Worm (Caenorhabditis elegans) whole organism, late embryonic: ENCODE data around the gene F12A10.9.

Experiments used
- C38D4.7 ChIP-seq: fragments of 200-800 bp; sonication (Bioruptor generic); optimal IDR thresholded peaks from 2 replicates; lab custom pipeline; 2018; ENCODE audit warnings: mild to moderate bottlenecking, missing genetic modification characterization, moderate library complexity, missing compliant biosample characterization
- F13H6.1 ChIP-seq: sonication (generic microtip); optimal IDR thresholded peaks from 2 replicates; lab custom pipeline; 2016; ENCODE audit warnings: missing genetic modification characterization, missing compliant biosample characterization
- K02D7.2 ChIP-seq: sonication (generic microtip); optimal IDR thresholded peaks from 2 replicates; lab custom pipeline; 2017; ENCODE audit warnings: mild to moderate bottlenecking, missing genetic modification characterization, missing compliant biosample characterization
- K09A11.1 ChIP-seq: sonication (generic microtip); optimal IDR thresholded peaks from 2 replicates; lab custom pipeline; 2017; ENCODE audit warnings: antibody characterized with exemption, mild to moderate bottlenecking, missing genetic modification characterization, missing compliant biosample characterization; ENCODE audit not compliant: insufficient read depth
- Y22D7AL.16 ChIP-seq: sonication (generic microtip); optimal IDR thresholded peaks from 2 replicates; lab custom pipeline; 2016; ENCODE audit warnings: missing genetic modification characterization, missing compliant biosample characterization
- ahr-1 ChIP-seq: sonication (generic microtip); optimal IDR thresholded peaks from 2 replicates; lab custom pipeline; 2016; ENCODE audit warnings: missing genetic modification characterization, missing compliant biosample characterization
- ceh-14 ChIP-seq: sonication (generic microtip); optimal IDR thresholded peaks from 2 replicates; lab custom pipeline; 2016; ENCODE audit warnings: missing genotype, missing genetic modification characterization, missing compliant biosample characterization
- ceh-18 ChIP-seq: sonication (generic microtip); optimal IDR thresholded peaks from 2 replicates; lab custom pipeline; 2016; ENCODE audit warnings: missing genetic modification characterization, missing compliant biosample characterization
- ceh-19 ChIP-seq: fragments of 200-800 bp; sonication (Bioruptor generic); optimal IDR thresholded peaks from 2 replicates; lab custom pipeline; 2018; ENCODE audit warnings: mild to moderate bottlenecking, missing genetic modification characterization, missing compliant biosample characterization
- ceh-2 ChIP-seq: sonication (generic microtip); optimal IDR thresholded peaks from 2 replicates; lab custom pipeline; 2016; ENCODE audit warnings: missing genotype, missing genetic modification characterization, missing compliant biosample characterization
- ceh-22 ChIP-seq: sonication (generic microtip); optimal IDR thresholded peaks from 2 replicates; lab custom pipeline; 2017; ENCODE audit warnings: missing biosample characterization, missing genetic modification characterization
- ceh-24 ChIP-seq: sonication (generic microtip); optimal IDR thresholded peaks from 2 replicates; lab custom pipeline; 2016; ENCODE audit warnings: mild to moderate bottlenecking, missing genetic modification characterization, missing compliant biosample characterization
- ceh-30 ChIP-seq: fragments of 150-350 bp; optimal IDR thresholded peaks from 2 replicates; lab custom pipeline; 2014; ENCODE audit warnings: missing biosample characterization, missing genetic modification characterization
- ceh-31 ChIP-seq: sonication (generic microtip); optimal IDR thresholded peaks from 2 replicates; lab custom pipeline; 2016; ENCODE audit warnings: missing genetic modification characterization, missing compliant biosample characterization
- ceh-6 ChIP-seq: fragments of 200-800 bp; sonication (Bioruptor generic); optimal IDR thresholded peaks from 2 replicates; lab custom pipeline; 2018; ENCODE audit warnings: mild to moderate bottlenecking, missing genetic modification characterization, missing compliant biosample characterization
- dmd-4 ChIP-seq: sonication (generic microtip); optimal IDR thresholded peaks from 2 replicates; lab custom pipeline; 2016; ENCODE audit warnings: borderline replicate concordance, missing genetic modification characterization, missing compliant biosample characterization
- elt-2 ChIP-seq: sonication (generic microtip); optimal IDR thresholded peaks from 2 replicates; lab custom pipeline; 2016; ENCODE audit warnings: missing genetic modification reagents, missing genetic modification characterization, missing compliant biosample characterization
- fkh-6 ChIP-seq: sonication (generic microtip); optimal IDR thresholded peaks from 2 replicates; lab custom pipeline; 2016; ENCODE audit warnings: missing genetic modification characterization, missing compliant biosample characterization
- gmeb-2 ChIP-seq: sonication (generic microtip); optimal IDR thresholded peaks from 2 replicates; lab custom pipeline; 2016; ENCODE audit warnings: missing genetic modification characterization, inconsistent platforms, missing compliant biosample characterization
- hlh-15 ChIP-seq: sonication (generic microtip); optimal IDR thresholded peaks from 2 replicates; lab custom pipeline; 2016; ENCODE audit warnings: missing genetic modification characterization, missing compliant biosample characterization
- hlh-30 ChIP-seq: sonication (generic microtip); optimal IDR thresholded peaks from 2 replicates; lab custom pipeline; 2017; ENCODE audit warnings: antibody characterized with exemption, missing genetic modification characterization, missing compliant biosample characterization; ENCODE audit not compliant: insufficient read depth
- hlh-6 ChIP-seq: sonication (generic microtip); optimal IDR thresholded peaks from 2 replicates; lab custom pipeline; 2016; ENCODE audit warnings: missing genotype, missing genetic modification characterization, missing compliant biosample characterization
- lim-6 ChIP-seq: sonication (generic microtip); optimal IDR thresholded peaks from 2 replicates; lab custom pipeline; 2016; ENCODE audit warnings: missing genetic modification characterization, missing compliant biosample characterization
- npax-4 ChIP-seq: sonication (generic microtip); optimal IDR thresholded peaks from 2 replicates; lab custom pipeline; 2016; ENCODE audit warnings: missing genetic modification characterization, missing compliant biosample characterization
- pag-3 ChIP-seq: sonication (generic microtip); optimal IDR thresholded peaks from 2 replicates; lab custom pipeline; 2016; ENCODE audit warnings: missing compliant biosample characterization, missing genetic modification characterization, borderline replicate concordance
- pat-9 ChIP-seq: fragments of 200-800 bp; sonication (Bioruptor generic); optimal IDR thresholded peaks from 2 replicates; lab custom pipeline; 2018; ENCODE audit warnings: mild to moderate bottlenecking, missing genetic modification characterization, moderate library complexity, missing compliant biosample characterization
- pax-1 ChIP-seq: fragments of 150-350 bp; optimal IDR thresholded peaks from 2 replicates; lab custom pipeline; 2014; ENCODE audit warnings: missing biosample characterization, missing genetic modification characterization
- pha-2 ChIP-seq: sonication (generic microtip); optimal IDR thresholded peaks from 2 replicates; lab custom pipeline; 2017; ENCODE audit warnings: mild to moderate bottlenecking, missing genetic modification characterization, missing compliant biosample characterization
- pha-4 ChIP-seq: fragments of 150-350 bp; optimal IDR thresholded peaks from 2 replicates; lab custom pipeline; 2018; ENCODE audit warnings: missing biosample characterization, missing genetic modification reagents, missing genetic modification characterization
- pqm-1 ChIP-seq: sonication (generic microtip); optimal IDR thresholded peaks from 2 replicates; lab custom pipeline; 2016; ENCODE audit warnings: missing genetic modification characterization, missing compliant biosample characterization
- rnt-1 ChIP-seq: sonication (generic microtip); optimal IDR thresholded peaks from 2 replicates; lab custom pipeline; 2016; ENCODE audit warnings: missing genetic modification characterization, missing compliant biosample characterization
- tbx-2 ChIP-seq: sonication (generic microtip); optimal IDR thresholded peaks from 2 replicates; lab custom pipeline; 2016; ENCODE audit warnings: missing genetic modification characterization, missing compliant biosample characterization
- ttx-3 ChIP-seq: sonication (generic microtip); optimal IDR thresholded peaks from 2 replicates; lab custom pipeline; 2016; ENCODE audit warnings: missing genetic modification reagents, missing genetic modification characterization, missing compliant biosample characterization
- unc-3 ChIP-seq, 2 experiments: fragments of 200-800 bp in 1 of 2; sonication (Bioruptor generic) in 1 of 2; sonication (generic microtip) in 1 of 2; conservative IDR thresholded peaks in 1 of 2; optimal IDR thresholded peaks in 1 of 2; 2 replicates each; pipeline versions ENCODE4 v1.3.6 to Lab custom; 2016 to 2022; ENCODE audit warnings: missing compliant biosample characterization in 2 of 2, missing genetic modification characterization in 2 of 2, missing genetic modification reagents in 1 of 2
- unc-42 ChIP-seq: sonication (generic microtip); optimal IDR thresholded peaks from 2 replicates; lab custom pipeline; 2016; ENCODE audit warnings: missing genotype, missing genetic modification characterization, missing compliant biosample characterization
- unc-55 ChIP-seq: sonication (generic microtip); optimal IDR thresholded peaks from 2 replicates; lab custom pipeline; 2017; ENCODE audit warnings: missing biosample characterization, missing genetic modification reagents, missing genetic modification characterization
- unc-86 ChIP-seq: sonication (generic microtip); optimal IDR thresholded peaks from 2 replicates; lab custom pipeline; 2016; ENCODE audit warnings: missing genetic modification characterization, missing compliant biosample characterization
- ztf-16 ChIP-seq: sonication (generic microtip); optimal IDR thresholded peaks from 2 replicates; lab custom pipeline; 2017; ENCODE audit warnings: missing genetic modification characterization, missing compliant biosample characterization

The F12A10.9 gene

DNA sequence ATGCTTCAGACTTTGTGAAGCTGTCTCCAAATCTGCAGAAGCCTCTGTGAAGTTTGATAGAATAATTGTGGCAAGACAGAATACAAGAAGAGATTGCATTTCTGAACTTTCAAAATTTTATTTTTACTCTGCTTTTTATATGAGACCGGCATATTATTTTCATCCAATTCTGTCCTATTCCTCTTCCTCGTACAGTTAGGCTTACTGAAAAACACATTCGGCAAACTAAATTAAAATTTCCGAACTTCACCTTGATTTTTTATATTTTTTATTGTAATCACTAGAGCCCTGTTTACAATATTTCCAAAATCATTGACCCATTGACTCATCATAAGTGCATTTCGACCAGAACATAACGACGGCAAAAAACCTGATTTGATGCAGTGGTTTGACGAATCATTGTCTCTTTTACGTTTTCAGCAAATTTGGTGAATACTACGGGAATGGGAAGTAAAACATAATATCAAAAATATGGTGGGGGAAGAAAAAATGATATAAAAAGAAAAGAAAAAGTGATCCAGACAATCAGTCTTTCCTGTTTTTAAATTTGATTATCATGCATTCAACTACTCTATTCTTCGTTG is at the start of gene F12A10.9, which contains the start of gene suex-1:
Gene F12A10.9 (plus strand): TSS at position 534 of the 584 bp plus-strand sequence.
Gene suex-1 (minus strand): TSS at position 101 of the 584 bp plus-strand sequence.
- TF ChIP-seq elt-2 (tag; lab: Kevin White, UChicago) (no peak), Y22D7AL.16 (no peak), ceh-6 (GFP tag; lab: Kevin White, UChicago) (no peak), K09A11.1 (tag; lab: Kevin White, UChicago) (no peak), pax-1 (tag; lab: Kevin White, UChicago) (no peak), pat-9 (tag; lab: Kevin White, UChicago) (no peak), hlh-30 (tag; lab: Kevin White, UChicago) (no peak)

DNA sequence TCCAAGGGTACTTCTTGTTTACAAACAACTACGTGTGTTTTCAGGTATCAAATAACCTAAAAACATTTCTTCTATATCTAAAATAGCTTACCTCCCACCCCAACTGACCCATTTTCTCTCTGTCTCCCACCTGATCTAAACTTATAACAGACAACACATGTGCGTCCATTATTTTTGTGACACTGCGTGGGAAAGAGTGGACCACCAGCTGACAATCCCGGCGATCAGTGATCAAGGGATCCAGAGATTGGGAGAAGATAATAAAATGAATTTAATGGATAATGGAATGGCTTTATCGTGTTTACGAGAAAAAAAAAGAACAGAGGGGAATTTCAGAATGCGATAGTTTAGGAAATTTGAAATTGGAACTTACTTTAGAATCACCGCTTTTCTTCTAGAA is 49.3 kb upstream of the F12A10.9 start:
- TF ChIP-seq ceh-18 (tag; lab: Kevin White, UChicago) (peak; percentile 23), ceh-24 (no peak), unc-55 (peak; percentile 77)

DNA sequence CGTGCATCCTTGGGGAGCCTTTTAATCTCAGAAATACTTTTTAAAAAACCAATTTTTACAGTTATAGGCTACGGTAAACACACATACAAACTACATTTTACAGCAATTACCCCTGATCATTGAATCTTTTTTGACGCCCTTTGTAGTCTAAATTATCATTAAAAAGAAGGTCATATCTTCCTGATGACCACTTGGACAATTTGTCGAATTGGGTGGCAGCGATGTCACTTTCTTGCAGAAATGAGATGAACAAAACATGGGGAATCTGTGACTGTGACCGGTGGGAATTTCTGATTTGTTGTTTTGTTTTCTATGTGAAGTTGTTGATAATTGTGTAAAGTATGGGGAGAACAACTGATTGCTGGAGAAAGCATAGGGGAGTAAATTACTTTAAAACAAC is 48.9 kb upstream of the F12A10.9 start:
- TF ChIP-seq ahr-1, result no peak
- TF ChIP-seq unc-86, result no peak
- TF ChIP-seq K09A11.1 (tag; lab: Kevin White, UChicago), result no peak
- no peak for TF ChIP-seq K02D7.2 (tag; lab: Kevin White, UChicago)
- no peak for TF ChIP-seq ceh-18 (tag; lab: Kevin White, UChicago)
- no peak for TF ChIP-seq ztf-16
- no peak for TF ChIP-seq unc-3 (GFP tag; conservative IDR thresholded peaks at IDR 0.05; lab: Robert Waterston, UW)
- no peak for TF ChIP-seq unc-3 (tag; optimal IDR thresholded peaks at IDR 0.05; lab: Kevin White, UChicago)
- TF ChIP-seq rnt-1 (tag; lab: Kevin White, UChicago), result no peak
- no peak for TF ChIP-seq F13H6.1 (tag; lab: Kevin White, UChicago)
- no peak for TF ChIP-seq ceh-6 (GFP tag; lab: Kevin White, UChicago)
- no peak for TF ChIP-seq ttx-3 (tag; lab: Kevin White, UChicago)
- no peak for TF ChIP-seq ceh-2
- TF ChIP-seq ceh-22 (tag; lab: Kevin White, UChicago), result no peak
- TF ChIP-seq lim-6 (tag; lab: Kevin White, UChicago), result no peak
- TF ChIP-seq C38D4.7 (GFP tag; lab: Kevin White, UChicago), result no peak
- TF ChIP-seq pha-4, result no peak

DNA sequence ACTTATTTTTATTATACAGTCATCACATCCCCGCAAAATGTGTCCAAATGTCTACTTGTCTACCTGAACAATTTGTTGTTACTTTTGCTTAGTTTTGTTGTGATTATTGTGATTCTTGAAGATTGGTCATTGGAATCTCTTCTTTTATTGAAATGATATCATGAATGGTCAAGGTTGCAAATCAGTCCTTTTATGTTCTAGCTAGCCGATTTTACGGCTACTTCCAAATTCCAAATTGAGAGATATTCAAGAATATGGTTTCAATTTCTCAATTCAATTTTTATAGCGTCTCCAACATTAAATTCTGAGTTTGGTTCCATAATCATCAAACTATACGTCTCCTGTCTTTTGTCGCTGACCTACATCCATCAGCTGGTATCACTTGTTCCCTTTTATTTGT is 47.2 kb upstream of the F12A10.9 start:
- TF ChIP-seq lim-6 (tag; lab: Kevin White, UChicago) (no peak), dmd-4 (tag; lab: Kevin White, UChicago) (no peak), ceh-2 (no peak), ceh-24 (no peak), ceh-31 (no peak), ceh-19 (GFP tag; lab: Kevin White, UChicago) (no peak)

DNA sequence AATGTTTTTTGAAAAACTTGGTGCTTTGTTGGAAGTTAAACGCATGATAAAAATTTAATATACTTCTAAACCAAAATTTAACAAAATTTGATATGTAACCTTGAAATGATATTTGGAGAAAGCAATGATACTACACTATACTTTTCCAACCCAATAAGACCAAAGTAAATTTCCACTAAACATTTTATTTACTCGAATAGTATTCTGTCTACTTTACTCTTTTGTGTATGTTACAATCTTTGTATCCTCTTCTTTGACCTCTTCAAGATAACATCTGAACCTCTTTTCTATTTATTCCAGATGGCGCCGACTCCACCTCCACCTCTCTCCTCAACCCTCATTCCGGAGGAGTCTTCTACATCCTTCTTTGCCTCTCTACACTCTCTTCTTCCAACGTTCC is 44.9 kb upstream of the F12A10.9 start, which contains the start of gene dhs-5:
Gene dhs-5 (plus strand): TSS at position 301 of the 400 bp plus-strand sequence.
- TF ChIP-seq npax-4 (no peak), hlh-6 (tag; lab: Kevin White, UChicago) (no peak), C38D4.7 (GFP tag; lab: Kevin White, UChicago) (no peak), pax-1 (tag; lab: Kevin White, UChicago) (no peak), gmeb-2 (tag; lab: Kevin White, UChicago) (no peak), unc-42 (tag; lab: Kevin White, UChicago) (no peak), pqm-1 (tag; lab: Kevin White, UChicago) (no peak), ceh-30 (no peak), pag-3 (tag; lab: Kevin White, UChicago) (no peak), fkh-6 (no peak), pha-4 (no peak), pat-9 (tag; lab: Kevin White, UChicago) (no peak), hlh-15 (no peak), pha-2 (no peak), ceh-24 (no peak), tbx-2 (tag; lab: Kevin White, UChicago) (no peak), ceh-14 (no peak), ahr-1 (no peak)
- TF ChIP-seq, all 69 proteins: peak for 0
